Fruit fly (Drosophila melanogaster): ENCODE measurements around the gene goe.

The goe gene

dm6 chrX:16690499-16690898 is 61.2 kb downstream of the goe start:
- TF ChIP-seq HLH106 (tag; optimal IDR thresholded peaks at IDR 0.05) (no peak), Jra (GFP tag; optimal IDR thresholded peaks at IDR 0.05) (no peak), Hr78 (GFP tag; optimal IDR thresholded peaks at IDR 0.05) (no peak), br (GFP tag; optimal IDR thresholded peaks at IDR 0.05) (no peak), fru (GFP tag; optimal IDR thresholded peaks at IDR 0.05) (no peak), Abd-B (GFP tag; optimal IDR thresholded peaks at IDR 0.05) (no peak), CrebA (GFP tag; optimal IDR thresholded peaks at IDR 0.05; ENCODE audit: borderline replicate concordance) (no peak)

dm6 chrX:16689966-16690365 is 61.7 kb downstream of the goe start:
- TF ChIP-seq dl (GFP tag; optimal IDR thresholded peaks at IDR 0.05; ENCODE audit: insufficient read depth in 1 of 2, partially characterized antibody in 2 of 2) (no peak), foxo (GFP tag; optimal IDR thresholded peaks at IDR 0.05) (no peak), CG32264 (GFP tag; optimal IDR thresholded peaks at IDR 0.05) (no peak), Hr83 (GFP tag; optimal IDR thresholded peaks at IDR 0.05; ENCODE audit: poor library complexity, severe bottlenecking) (no peak), fru (GFP tag; optimal IDR thresholded peaks at IDR 0.05) (no peak), woc (GFP tag; optimal IDR thresholded peaks at IDR 0.05) (no peak), N (GFP tag; optimal IDR thresholded peaks at IDR 0.05) (no peak), OdsH (GFP tag; optimal IDR thresholded peaks at IDR 0.05) (no peak), Mio (GFP tag; optimal IDR thresholded peaks at IDR 0.05) (no peak), Vsx2 (GFP tag; optimal IDR thresholded peaks at IDR 0.05; ENCODE audit: partially characterized antibody) (no peak), h (GFP tag; optimal IDR thresholded peaks at IDR 0.05) (no peak), Rel (GFP tag; optimal IDR thresholded peaks at IDR 0.05) (no peak), Rel (tag; optimal IDR thresholded peaks at IDR 0.05) (no peak), dsf (GFP tag; optimal IDR thresholded peaks at IDR 0.05; ENCODE audit: borderline replicate concordance) (no peak), lola (GFP tag; optimal IDR thresholded peaks at IDR 0.05) (no peak), GATAd (GFP tag; optimal IDR thresholded peaks at IDR 0.05) (no peak), Dfd (GFP tag; optimal IDR thresholded peaks at IDR 0.05) (no peak)

- TF ChIP-seq sage (GFP tag; optimal IDR thresholded peaks at IDR 0.05) (no peak), dsf (GFP tag; optimal IDR thresholded peaks at IDR 0.05; ENCODE audit: borderline replicate concordance) (no peak), foxo (GFP tag; optimal IDR thresholded peaks at IDR 0.05) (no peak)
Measured at dm6 chrX:16689339-16689738, 62.4 kb downstream of the goe start.

dm6 chrX:16688106-16688459 is 63.6 kb downstream of the goe start:
- TF ChIP-seq Rel (GFP tag; optimal IDR thresholded peaks at IDR 0.05) (no peak), Rel (tag; optimal IDR thresholded peaks at IDR 0.05) (peak; percentile 50), pan (optimal IDR thresholded peaks at IDR 0.05) (no peak), OdsH (GFP tag; optimal IDR thresholded peaks at IDR 0.05) (no peak), HLH106 (tag; optimal IDR thresholded peaks at IDR 0.05) (no peak), br (GFP tag; optimal IDR thresholded peaks at IDR 0.05) (no peak), rgr (GFP tag; optimal IDR thresholded peaks at IDR 0.05) (no peak), brk (GFP tag; optimal IDR thresholded peaks at IDR 0.05) (no peak), N (GFP tag; optimal IDR thresholded peaks at IDR 0.05) (no peak), tai (GFP tag; optimal IDR thresholded peaks at IDR 0.05) (no peak)

- TF ChIP-seq Hnf4 (GFP tag; optimal IDR thresholded peaks at IDR 0.05) (no peak), sage (GFP tag; optimal IDR thresholded peaks at IDR 0.05) (no peak), foxo (GFP tag; optimal IDR thresholded peaks at IDR 0.05) (no peak), br (GFP tag; optimal IDR thresholded peaks at IDR 0.05) (no peak), rgr (GFP tag; optimal IDR thresholded peaks at IDR 0.05) (no peak), lola (GFP tag; optimal IDR thresholded peaks at IDR 0.05) (no peak), woc (GFP tag; optimal IDR thresholded peaks at IDR 0.05) (no peak), Sp1 (GFP tag; optimal IDR thresholded peaks at IDR 0.05) (no peak), GATAd (GFP tag; optimal IDR thresholded peaks at IDR 0.05) (no peak), tai (GFP tag; optimal IDR thresholded peaks at IDR 0.05) (no peak), Vsx2 (GFP tag; optimal IDR thresholded peaks at IDR 0.05; ENCODE audit: partially characterized antibody) (no peak), Jra (GFP tag; optimal IDR thresholded peaks at IDR 0.05) (no peak), CrebA (GFP tag; optimal IDR thresholded peaks at IDR 0.05; ENCODE audit: borderline replicate concordance) (no peak), dl (GFP tag; optimal IDR thresholded peaks at IDR 0.05; ENCODE audit: insufficient read depth in 1 of 2, partially characterized antibody in 2 of 2) (no peak), pan (optimal IDR thresholded peaks at IDR 0.05) (no peak), h (GFP tag; optimal IDR thresholded peaks at IDR 0.05) (no peak), HLH106 (tag; optimal IDR thresholded peaks at IDR 0.05) (no peak)
Measured at dm6 chrX:16687400-16688105, 64.2 kb downstream of the goe start.

Measured in whole organism, wandering third instar larva.